Worm (Caenorhabditis elegans) whole organism, late embryonic: ENCODE data around the gene M01G5.1.

Experiments used
- C38D4.7 ChIP-seq: fragments of 200-800 bp; sonication (Bioruptor generic); optimal IDR thresholded peaks from 2 replicates; lab custom pipeline; 2018; ENCODE audit warnings: mild to moderate bottlenecking, missing genetic modification characterization, moderate library complexity, missing compliant biosample characterization
- F13H6.1 ChIP-seq: sonication (generic microtip); optimal IDR thresholded peaks from 2 replicates; lab custom pipeline; 2016; ENCODE audit warnings: missing genetic modification characterization, missing compliant biosample characterization
- Y22D7AL.16 ChIP-seq: sonication (generic microtip); optimal IDR thresholded peaks from 2 replicates; lab custom pipeline; 2016; ENCODE audit warnings: missing genetic modification characterization, missing compliant biosample characterization
- ahr-1 ChIP-seq: sonication (generic microtip); optimal IDR thresholded peaks from 2 replicates; lab custom pipeline; 2016; ENCODE audit warnings: missing genetic modification characterization, missing compliant biosample characterization
- ama-1 ChIP-seq: fragments of 150-350 bp; optimal IDR thresholded peaks from 2 replicates; lab custom pipeline; 2014
- ceh-18 ChIP-seq: sonication (generic microtip); optimal IDR thresholded peaks from 2 replicates; lab custom pipeline; 2016; ENCODE audit warnings: missing genetic modification characterization, missing compliant biosample characterization
- ceh-19 ChIP-seq: fragments of 200-800 bp; sonication (Bioruptor generic); optimal IDR thresholded peaks from 2 replicates; lab custom pipeline; 2018; ENCODE audit warnings: mild to moderate bottlenecking, missing genetic modification characterization, missing compliant biosample characterization
- ceh-2 ChIP-seq: sonication (generic microtip); optimal IDR thresholded peaks from 2 replicates; lab custom pipeline; 2016; ENCODE audit warnings: missing genotype, missing genetic modification characterization, missing compliant biosample characterization
- ceh-34 ChIP-seq: sonication (generic microtip); optimal IDR thresholded peaks from 2 replicates; lab custom pipeline; 2016; ENCODE audit warnings: mild to moderate bottlenecking, missing genetic modification characterization, missing compliant biosample characterization
- ceh-48 ChIP-seq: sonication (generic microtip); optimal IDR thresholded peaks from 2 replicates; lab custom pipeline; 2016; ENCODE audit warnings: missing genetic modification characterization, inconsistent platforms, missing compliant biosample characterization
- ceh-6 ChIP-seq: fragments of 200-800 bp; sonication (Bioruptor generic); optimal IDR thresholded peaks from 2 replicates; lab custom pipeline; 2018; ENCODE audit warnings: mild to moderate bottlenecking, missing genetic modification characterization, missing compliant biosample characterization
- dmd-4 ChIP-seq: sonication (generic microtip); optimal IDR thresholded peaks from 2 replicates; lab custom pipeline; 2016; ENCODE audit warnings: borderline replicate concordance, missing genetic modification characterization, missing compliant biosample characterization
- elt-2 ChIP-seq: sonication (generic microtip); optimal IDR thresholded peaks from 2 replicates; lab custom pipeline; 2016; ENCODE audit warnings: missing genetic modification reagents, missing genetic modification characterization, missing compliant biosample characterization
- fax-1 ChIP-seq: sonication (generic microtip); optimal IDR thresholded peaks from 2 replicates; lab custom pipeline; 2016; ENCODE audit warnings: missing genotype, missing genetic modification characterization, missing compliant biosample characterization
- fkh-10 ChIP-seq: fragments of 150-350 bp; optimal IDR thresholded peaks from 2 replicates; lab custom pipeline; 2014; ENCODE audit warnings: missing biosample characterization, missing genetic modification reagents, missing genetic modification characterization
- fkh-6 ChIP-seq: sonication (generic microtip); optimal IDR thresholded peaks from 2 replicates; lab custom pipeline; 2016; ENCODE audit warnings: missing genetic modification characterization, missing compliant biosample characterization
- gmeb-2 ChIP-seq: sonication (generic microtip); optimal IDR thresholded peaks from 2 replicates; lab custom pipeline; 2016; ENCODE audit warnings: missing genetic modification characterization, inconsistent platforms, missing compliant biosample characterization
- hlh-15 ChIP-seq: sonication (generic microtip); optimal IDR thresholded peaks from 2 replicates; lab custom pipeline; 2016; ENCODE audit warnings: missing genetic modification characterization, missing compliant biosample characterization
- lim-6 ChIP-seq: sonication (generic microtip); optimal IDR thresholded peaks from 2 replicates; lab custom pipeline; 2016; ENCODE audit warnings: missing genetic modification characterization, missing compliant biosample characterization
- madf-2 ChIP-seq: sonication (generic microtip); optimal IDR thresholded peaks from 2 replicates; lab custom pipeline; 2017; ENCODE audit warnings: missing genetic modification characterization, missing compliant biosample characterization
- mec-3 ChIP-seq: sonication (generic microtip); optimal IDR thresholded peaks from 2 replicates; lab custom pipeline; 2016; ENCODE audit warnings: borderline replicate concordance, missing genetic modification characterization, missing compliant biosample characterization
- nfya-1 ChIP-seq: sonication (generic microtip); optimal IDR thresholded peaks from 2 replicates; lab custom pipeline; 2017; ENCODE audit warnings: missing genetic modification characterization, mild to moderate bottlenecking, missing compliant biosample characterization, antibody characterized with exemption, moderate library complexity
- nhr-232 ChIP-seq: sonication (generic microtip); optimal IDR thresholded peaks from 2 replicates; lab custom pipeline; 2016; ENCODE audit warnings: missing genetic modification characterization, missing compliant biosample characterization
- npax-4 ChIP-seq: sonication (generic microtip); optimal IDR thresholded peaks from 2 replicates; lab custom pipeline; 2016; ENCODE audit warnings: missing genetic modification characterization, missing compliant biosample characterization
- pha-4 ChIP-seq: fragments of 150-350 bp; optimal IDR thresholded peaks from 2 replicates; lab custom pipeline; 2018; ENCODE audit warnings: missing biosample characterization, missing genetic modification reagents, missing genetic modification characterization
- pqm-1 ChIP-seq: sonication (generic microtip); optimal IDR thresholded peaks from 2 replicates; lab custom pipeline; 2016; ENCODE audit warnings: missing genetic modification characterization, missing compliant biosample characterization
- pros-1 ChIP-seq: fragments of 150-350 bp; optimal IDR thresholded peaks from 2 replicates; lab custom pipeline; 2014; ENCODE audit warnings: missing biosample characterization, missing genetic modification reagents, missing genetic modification characterization
- rnt-1 ChIP-seq: sonication (generic microtip); optimal IDR thresholded peaks from 2 replicates; lab custom pipeline; 2016; ENCODE audit warnings: missing genetic modification characterization, missing compliant biosample characterization
- sox-4 ChIP-seq: sonication (generic microtip); optimal IDR thresholded peaks from 2 replicates; lab custom pipeline; 2017; ENCODE audit warnings: mild to moderate bottlenecking, missing genetic modification characterization, inconsistent platforms, missing compliant biosample characterization
- tbx-7 ChIP-seq: sonication (generic microtip); optimal IDR thresholded peaks from 2 replicates; lab custom pipeline; 2016; ENCODE audit warnings: missing genotype, missing genetic modification characterization, missing compliant biosample characterization
- unc-3 ChIP-seq, 2 experiments: fragments of 200-800 bp in 1 of 2; sonication (Bioruptor generic) in 1 of 2; sonication (generic microtip) in 1 of 2; conservative IDR thresholded peaks in 1 of 2; optimal IDR thresholded peaks in 1 of 2; 2 replicates each; pipeline versions ENCODE4 v1.3.6 to Lab custom; 2016 to 2022; ENCODE audit warnings: missing compliant biosample characterization in 2 of 2, missing genetic modification characterization in 2 of 2, missing genetic modification reagents in 1 of 2
- unc-42 ChIP-seq: sonication (generic microtip); optimal IDR thresholded peaks from 2 replicates; lab custom pipeline; 2016; ENCODE audit warnings: missing genotype, missing genetic modification characterization, missing compliant biosample characterization
- unc-55 ChIP-seq: sonication (generic microtip); optimal IDR thresholded peaks from 2 replicates; lab custom pipeline; 2017; ENCODE audit warnings: missing biosample characterization, missing genetic modification reagents, missing genetic modification characterization
- unc-86 ChIP-seq: sonication (generic microtip); optimal IDR thresholded peaks from 2 replicates; lab custom pipeline; 2016; ENCODE audit warnings: missing genetic modification characterization, missing compliant biosample characterization
- zip-5 ChIP-seq: sonication (generic microtip); optimal IDR thresholded peaks from 2 replicates; lab custom pipeline; 2016; ENCODE audit warnings: missing genetic modification characterization, missing compliant biosample characterization
- ztf-16 ChIP-seq: sonication (generic microtip); optimal IDR thresholded peaks from 2 replicates; lab custom pipeline; 2017; ENCODE audit warnings: missing genetic modification characterization, missing compliant biosample characterization

The M01G5.1 gene

ce11 chrIII:1468358-1469305 is 27.6 kb upstream of the M01G5.1 start:
- TF ChIP-seq fax-1 (tag; lab: Kevin White, UChicago), result no peak
- no peak for TF ChIP-seq tbx-7 (tag; lab: Kevin White, UChicago)
- TF ChIP-seq unc-42, result no peak
- no peak for TF ChIP-seq ceh-34 (tag; lab: Kevin White, UChicago)
- TF ChIP-seq gmeb-2 (tag; lab: Kevin White, UChicago), result no peak
- TF ChIP-seq ceh-48, result peak; percentile 50
- no peak for TF ChIP-seq nhr-232 (tag; lab: Kevin White, UChicago)
- no peak for TF ChIP-seq ceh-19 (GFP tag; lab: Kevin White, UChicago)

ce11 chrIII:1483407-1483806 is 12.8 kb upstream of the M01G5.1 start, which contains the start of gene Y82E9BR.18:
Gene Y82E9BR.18 (minus strand): TSS chrIII:1483507.
- TF ChIP-seq lim-6 (tag; lab: Kevin White, UChicago), result no peak
- no peak for TF ChIP-seq hlh-15 (tag; lab: Kevin White, UChicago)
- TF ChIP-seq pha-4 (tag; lab: Kevin White, UChicago), result no peak
- TF ChIP-seq ceh-48, result no peak
- TF ChIP-seq Y22D7AL.16 (tag; lab: Kevin White, UChicago), result no peak
- no peak for TF ChIP-seq fkh-10 (GFP tag; lab: Kevin White, UChicago)
- TF ChIP-seq zip-5 (tag; lab: Kevin White, UChicago), result no peak
- no peak for TF ChIP-seq mec-3
- no peak for TF ChIP-seq sox-4 (tag; lab: Kevin White, UChicago)
- no peak for TF ChIP-seq ztf-16
- TF ChIP-seq nhr-232 (tag; lab: Kevin White, UChicago), result no peak
- no peak for TF ChIP-seq unc-86
- TF ChIP-seq ceh-2 (tag; lab: Kevin White, UChicago), result no peak
- no peak for TF ChIP-seq dmd-4
- TF ChIP-seq unc-55 (GFP tag; lab: Kevin White, UChicago), result no peak
- no peak for TF ChIP-seq ceh-18 (tag; lab: Kevin White, UChicago)
- no peak for TF ChIP-seq ama-1 (lab: Kevin White, UChicago)
- no peak for TF ChIP-seq ceh-6 (GFP tag; lab: Kevin White, UChicago)
- TF ChIP-seq C38D4.7 (GFP tag; lab: Kevin White, UChicago), result no peak
- no peak for TF ChIP-seq madf-2 (tag; lab: Kevin White, UChicago)

ce11 chrIII:1495230-1495629 is 971 bp upstream of the M01G5.1 start, which contains the start of gene Y82E9BR.19:
Gene Y82E9BR.19 (minus strand): TSS chrIII:1495330.
- TF ChIP-seq pros-1, result no peak
- TF ChIP-seq unc-3 (GFP tag; conservative IDR thresholded peaks at IDR 0.05; lab: Robert Waterston, UW), result no peak
- TF ChIP-seq unc-3 (tag; optimal IDR thresholded peaks at IDR 0.05; lab: Kevin White, UChicago), result no peak
- TF ChIP-seq npax-4 (tag; lab: Kevin White, UChicago), result no peak
- no peak for TF ChIP-seq pqm-1
- TF ChIP-seq madf-2 (tag; lab: Kevin White, UChicago), result no peak
- no peak for TF ChIP-seq elt-2 (tag; lab: Kevin White, UChicago)
- no peak for TF ChIP-seq rnt-1 (tag; lab: Kevin White, UChicago)
- TF ChIP-seq F13H6.1 (tag; lab: Kevin White, UChicago), result no peak
- TF ChIP-seq nfya-1 (tag; lab: Kevin White, UChicago), result no peak
- TF ChIP-seq fkh-6 (tag; lab: Kevin White, UChicago), result no peak
- TF ChIP-seq Y22D7AL.16 (tag; lab: Kevin White, UChicago), result no peak
- TF ChIP-seq fkh-10 (GFP tag; lab: Kevin White, UChicago), result no peak
- TF ChIP-seq ahr-1 (tag; lab: Kevin White, UChicago), result no peak
